Fruit fly (Drosophila melanogaster): ENCODE results near the gene CG14265.
A peak's percentile ranks its signal among the peaks of the same experiment; 100 is the strongest.

Gene CG14265

dm6 chrX:3205887-3206794 is 30.3 kb downstream of the CG14265 start (continued):
- TF ChIP-seq CG1621 (tag; optimal IDR thresholded peaks at IDR 0.05) (no peak), OdsH (GFP tag; optimal IDR thresholded peaks at IDR 0.05) (peak; percentile 41), CG15336 (GFP tag; IDR thresholded peaks at IDR 0.05) (peak; percentile 7; the same call in 1 of the 2 replicates), Hr38 (GFP tag; optimal IDR thresholded peaks at IDR 0.05) (no peak), eg (GFP tag; IDR thresholded peaks at IDR 0.05) (peak; percentile 69), Hr39 (GFP tag; optimal IDR thresholded peaks at IDR 0.05) (peak; percentile 36), Hr4 (GFP tag; optimal IDR thresholded peaks at IDR 0.05) (peak; percentile 44), Sox14 (GFP tag; optimal IDR thresholded peaks at IDR 0.05) (peak; percentile 28), CG7368 (GFP tag; optimal IDR thresholded peaks at IDR 0.05) (peak; percentile 64), CG11762 (GFP tag; optimal IDR thresholded peaks at IDR 0.05; ENCODE audit: insufficient read depth) (peak; percentile 2), Smox (GFP tag; optimal IDR thresholded peaks at IDR 0.05) (peak; percentile 57)

- no peak for TF ChIP-seq ss (GFP tag; optimal IDR thresholded peaks at IDR 0.05)
- peak; percentile 43 for TF ChIP-seq Eip78C (GFP tag)
- TF ChIP-seq Hr4 (GFP tag; optimal IDR thresholded peaks at IDR 0.05), result no peak
- TF ChIP-seq CG7368 (GFP tag; optimal IDR thresholded peaks at IDR 0.05), result no peak
- TF ChIP-seq pdm3 (GFP tag; optimal IDR thresholded peaks at IDR 0.05), result no peak
- peak; percentile 34 for TF ChIP-seq svp (GFP tag)
- TF ChIP-seq Eip93F (GFP tag; optimal IDR thresholded peaks at IDR 0.05), result no peak
- no peak for TF ChIP-seq CG4318 (GFP tag; optimal IDR thresholded peaks at IDR 0.05)
- TF ChIP-seq CG10631 (GFP tag; optimal IDR thresholded peaks at IDR 0.05), result no peak
- no peak for TF ChIP-seq Gug (GFP tag; IDR thresholded peaks at IDR 0.05)
- no peak for TF ChIP-seq CG6808 (GFP tag; optimal IDR thresholded peaks at IDR 0.05)
- TF ChIP-seq CG16779 (tag; optimal IDR thresholded peaks at IDR 0.05), result no peak
Measured at dm6 chrX:3193774-3194173, 42.7 kb downstream of the CG14265 start.

DNA sequence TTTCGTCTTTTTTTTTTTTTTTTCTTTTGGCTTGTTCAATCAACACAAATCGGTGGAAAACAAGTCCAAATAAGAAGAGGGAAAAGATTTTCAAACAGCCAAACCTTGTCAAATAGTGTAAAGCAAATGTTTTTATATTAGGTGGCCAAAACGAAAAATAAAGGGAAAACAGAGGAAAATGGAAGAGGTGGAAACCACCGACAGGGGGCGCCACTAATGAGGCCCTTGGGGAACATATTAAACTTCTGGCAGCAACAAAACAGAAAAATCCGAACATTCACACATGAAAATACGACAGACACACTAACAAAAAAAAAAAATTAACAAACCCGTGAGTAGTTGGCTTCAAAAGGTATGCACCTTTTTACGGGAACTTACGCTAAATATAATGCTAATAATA is 44.2 kb downstream of the CG14265 start:
- TF ChIP-seq CG32006 (GFP tag; optimal IDR thresholded peaks at IDR 0.05) (no peak), net (GFP tag; optimal IDR thresholded peaks at IDR 0.05) (no peak), CG11902 (GFP tag; optimal IDR thresholded peaks at IDR 0.05) (no peak), topi (GFP tag; optimal IDR thresholded peaks at IDR 0.05) (no peak), fd59A (GFP tag; optimal IDR thresholded peaks at IDR 0.05) (no peak)

dm6 chrX:3190837-3191458 is 45.5 kb downstream of the CG14265 start:
- TF ChIP-seq ss (GFP tag; optimal IDR thresholded peaks at IDR 0.05), result no peak
- TF ChIP-seq svp (GFP tag), result peak; percentile 46
- TF ChIP-seq CG8119 (GFP tag; IDR thresholded peaks at IDR 0.05), result no peak; the same call in 2 of the 3 replicates
- TF ChIP-seq Eip78C (GFP tag), result peak; percentile 25

DNA sequence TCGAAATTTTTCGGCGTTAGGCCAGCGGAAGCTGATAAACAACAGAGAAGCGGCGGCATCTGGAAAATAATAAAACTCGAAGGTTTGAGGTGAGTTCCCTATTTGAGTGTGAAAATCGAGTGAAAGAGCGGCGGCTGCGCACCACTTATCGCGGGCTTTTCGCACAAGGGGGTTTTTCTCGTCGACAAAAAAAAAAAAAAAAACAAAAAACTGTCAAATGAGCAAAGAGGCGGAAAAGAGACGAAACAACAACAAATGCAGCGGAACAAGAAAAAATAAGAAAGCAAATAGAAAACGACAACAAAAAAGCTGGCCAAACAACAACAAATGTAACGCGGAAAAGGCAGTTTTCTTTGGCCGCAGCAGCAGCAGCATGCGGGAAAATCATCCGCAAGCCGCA is 46.8 kb downstream of the CG14265 start:
- TF ChIP-seq CG8632 (GFP tag; optimal IDR thresholded peaks at IDR 0.05), result no peak
- peak; percentile 77 for TF ChIP-seq CG6163 (GFP tag; IDR thresholded peaks at IDR 0.05)
- no peak for TF ChIP-seq fkh (GFP tag; optimal IDR thresholded peaks at IDR 0.05)
- peak; percentile 18 for TF ChIP-seq achi (GFP tag; optimal IDR thresholded peaks at IDR 0.05)
- no peak for TF ChIP-seq Eip93F (GFP tag; optimal IDR thresholded peaks at IDR 0.05)
- no peak for TF ChIP-seq Hr39 (GFP tag; optimal IDR thresholded peaks at IDR 0.05)
- TF ChIP-seq svp (GFP tag), result peak; percentile 24
- no peak for TF ChIP-seq dsx (GFP tag; optimal IDR thresholded peaks at IDR 0.05; ENCODE audit: poor library complexity, severe bottlenecking)
- peak; percentile 45; the same call in 1 of the 2 replicates for TF ChIP-seq Gug (GFP tag; IDR thresholded peaks at IDR 0.05)
- TF ChIP-seq Ets21C (GFP tag; optimal IDR thresholded peaks at IDR 0.05), result no peak
- TF ChIP-seq CG8119 (GFP tag; IDR thresholded peaks at IDR 0.05), result peak; percentile 87
- no peak for TF ChIP-seq CG3032 (tag; optimal IDR thresholded peaks at IDR 0.05)
- TF ChIP-seq CG11762 (GFP tag; optimal IDR thresholded peaks at IDR 0.05; ENCODE audit: insufficient read depth), result no peak
- no peak for TF ChIP-seq CG10669 (GFP tag; optimal IDR thresholded peaks at IDR 0.05)
- no peak for TF ChIP-seq CG6808 (GFP tag; optimal IDR thresholded peaks at IDR 0.05)
- TF ChIP-seq Blimp-1 (GFP tag; optimal IDR thresholded peaks at IDR 0.05), result no peak
- peak; percentile 2 for TF ChIP-seq net (GFP tag; optimal IDR thresholded peaks at IDR 0.05)
- TF ChIP-seq fd85E (GFP tag; optimal IDR thresholded peaks at IDR 0.05), result no peak
- no peak for TF ChIP-seq Sox102F (GFP tag; optimal IDR thresholded peaks at IDR 0.05)
- peak; percentile 61 for TF ChIP-seq Eip78C (GFP tag)
- TF ChIP-seq acj6 (GFP tag; optimal IDR thresholded peaks at IDR 0.05), result no peak
- TF ChIP-seq spab (GFP tag; optimal IDR thresholded peaks at IDR 0.05), result no peak
- TF ChIP-seq CG9139 (GFP tag; optimal IDR thresholded peaks at IDR 0.05), result no peak
